Worm (Caenorhabditis elegans): ENCODE results near the gene fbxa-3.

Gene fbxa-3

ce11 chrII:1819944-1820570, 617 bp downstream of the fbxa-3 start, which contains the start of gene fbxc-19 (continued):
- TF ChIP-seq egl-5 (tag; optimal IDR thresholded peaks at IDR 0.05) (peak; percentile 53), ZK546.5 (tag; optimal IDR thresholded peaks at IDR 0.05) (no peak), nhr-43 (tag; optimal IDR thresholded peaks at IDR 0.05; ENCODE audit: poor library complexity, severe bottlenecking) (no peak), nhr-67 (tag; optimal IDR thresholded peaks at IDR 0.05) (no peak), mml-1 (tag; optimal IDR thresholded peaks at IDR 0.05) (no peak), elt-3 (tag; optimal IDR thresholded peaks at IDR 0.05) (no peak), zag-1 (tag; optimal IDR thresholded peaks at IDR 0.05) (no peak), sea-2 (GFP tag; optimal IDR thresholded peaks at IDR 0.05) (no peak), ama-1 (optimal IDR thresholded peaks at IDR 0.05) (no peak), elt-1 (tag; optimal IDR thresholded peaks at IDR 0.05) (no peak), hmg-11 (tag; optimal IDR thresholded peaks at IDR 0.05) (peak; percentile 14), nhr-23 (tag; optimal IDR thresholded peaks at IDR 0.05) (peak; percentile 62)

ce11 chrII:1818300-1818699, 2.4 kb downstream of the fbxa-3 start, which contains the start of gene fbxb-10:
fbxb-10 (minus strand) TSS chrII:1818400.
- TF ChIP-seq nhr-12 (tag; optimal IDR thresholded peaks at IDR 0.05), result no peak
- TF ChIP-seq ZK546.5 (tag; optimal IDR thresholded peaks at IDR 0.05), result no peak
- TF ChIP-seq egl-27 (tag; optimal IDR thresholded peaks at IDR 0.05), result no peak
- no peak for TF ChIP-seq snpc-4 (tag; optimal IDR thresholded peaks at IDR 0.05)
- TF ChIP-seq tbx-2 (tag; optimal IDR thresholded peaks at IDR 0.05), result no peak
- TF ChIP-seq ceh-16 (tag; optimal IDR thresholded peaks at IDR 0.05), result no peak
- TF ChIP-seq daf-12 (tag; optimal IDR thresholded peaks at IDR 0.05), result no peak
- TF ChIP-seq fos-1 (tag; optimal IDR thresholded peaks at IDR 0.05), result no peak
- TF ChIP-seq nhr-25 (tag; optimal IDR thresholded peaks at IDR 0.05), result no peak
- TF ChIP-seq fkh-10 (GFP tag; optimal IDR thresholded peaks at IDR 0.05), result no peak
- no peak for TF ChIP-seq nhr-43 (tag; optimal IDR thresholded peaks at IDR 0.05; ENCODE audit: poor library complexity, severe bottlenecking)
- TF ChIP-seq ama-1 (optimal IDR thresholded peaks at IDR 0.05), result no peak

- TF ChIP-seq fos-1 (tag; optimal IDR thresholded peaks at IDR 0.05), result no peak
- no peak for TF ChIP-seq lin-39 (tag; optimal IDR thresholded peaks at IDR 0.05)
- TF ChIP-seq unc-39 (tag; optimal IDR thresholded peaks at IDR 0.05), result no peak
Observed at ce11 chrII:1816053-1816452, 4.6 kb downstream of the fbxa-3 start.

- no peak for TF ChIP-seq lsy-12 (tag; optimal IDR thresholded peaks at IDR 0.05)
- TF ChIP-seq lin-15B (tag; optimal IDR thresholded peaks at IDR 0.05), result no peak
- TF ChIP-seq aly-2 (tag; optimal IDR thresholded peaks at IDR 0.05), result no peak
- no peak for TF ChIP-seq mdl-1 (tag; optimal IDR thresholded peaks at IDR 0.05)
- no peak for TF ChIP-seq fkh-10 (GFP tag; optimal IDR thresholded peaks at IDR 0.05)
- TF ChIP-seq R02D3.7 (tag; optimal IDR thresholded peaks at IDR 0.05), result no peak
Observed at ce11 chrII:1808217-1808616, 12.5 kb downstream of the fbxa-3 start, which contains the start of gene C08F1.8. C08F1.8 (minus strand) TSS chrII:1808317.

ce11 chrII:1806358-1806757, 14.3 kb downstream of the fbxa-3 start, which contains the start of gene C08F1.12:
C08F1.12 (minus strand) TSS chrII:1806458.
- TF ChIP-seq nhr-12 (tag; optimal IDR thresholded peaks at IDR 0.05), result no peak

ce11 chrII:1788087-1788486, 32.6 kb downstream of the fbxa-3 start, which contains the start of the genes C08F1.6 and fbxb-13:
C08F1.6 (minus strand) TSS chrII:1788187.
fbxb-13 (plus strand) TSS chrII:1788277.
- TF ChIP-seq fkh-10 (GFP tag; optimal IDR thresholded peaks at IDR 0.05) (no peak), ceh-9 (tag; optimal IDR thresholded peaks at IDR 0.05) (no peak), sea-2 (GFP tag; optimal IDR thresholded peaks at IDR 0.05) (no peak), lsy-12 (tag; optimal IDR thresholded peaks at IDR 0.05) (no peak), elt-2 (tag; optimal IDR thresholded peaks at IDR 0.05) (no peak), unc-39 (tag; optimal IDR thresholded peaks at IDR 0.05) (no peak), mml-1 (tag; optimal IDR thresholded peaks at IDR 0.05) (no peak), ZK546.5 (tag; optimal IDR thresholded peaks at IDR 0.05) (no peak)

ce11 chrII:1787208-1787607, 33.5 kb downstream of the fbxa-3 start:
- no peak for TF ChIP-seq eor-1 (tag; optimal IDR thresholded peaks at IDR 0.05)
- no peak for TF ChIP-seq R02D3.7 (tag; optimal IDR thresholded peaks at IDR 0.05)
- TF ChIP-seq mml-1 (tag; optimal IDR thresholded peaks at IDR 0.05), result no peak
- no peak for TF ChIP-seq nhr-28 (tag; optimal IDR thresholded peaks at IDR 0.05)

All from whole organism, L3 larva.